Worm (Caenorhabditis elegans): ENCODE results near the gene F01D5.8.

The F01D5.8 gene

DNA sequence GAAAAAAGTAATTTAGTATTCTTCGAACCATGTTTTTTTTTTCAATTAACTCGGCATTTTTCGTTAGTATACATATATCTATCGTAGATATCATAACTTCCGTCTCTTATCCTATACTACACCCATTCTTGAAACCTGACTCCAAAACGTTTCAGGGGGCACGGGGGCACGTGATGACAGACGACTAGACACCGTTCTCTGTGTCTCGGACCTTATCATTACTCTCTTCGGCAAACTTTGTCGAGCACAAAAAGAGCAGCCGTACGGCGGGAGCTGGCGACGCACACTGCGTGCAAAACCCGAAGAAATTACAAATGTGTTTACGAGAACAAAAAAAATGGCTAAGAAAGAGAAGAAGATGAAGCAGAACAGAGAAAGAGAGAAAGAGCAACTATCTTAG lies 33.7 kb downstream of the F01D5.8 start (continued):
- TF ChIP-seq sox-4 (tag; optimal IDR thresholded peaks at IDR 0.05) = peak; percentile 62
- peak; percentile 14 for TF ChIP-seq dsc-1 (tag; optimal IDR thresholded peaks at IDR 0.05)
- TF ChIP-seq mef-2 (tag; optimal IDR thresholded peaks at IDR 0.05) = peak; percentile 70
- TF ChIP-seq ceh-63 (GFP tag; optimal IDR thresholded peaks at IDR 0.05) = no peak
- peak; percentile 51 for TF ChIP-seq efl-1 (optimal IDR thresholded peaks at IDR 0.05)
- TF ChIP-seq efl-1 (GFP tag; optimal IDR thresholded peaks at IDR 0.05 in 1 of 2) = peak; percentile 30 to 82
- TF ChIP-seq Y116A8C.19 (tag; optimal IDR thresholded peaks at IDR 0.05; ENCODE audit: borderline replicate concordance) = no peak
- no peak for TF ChIP-seq ztf-11 (tag; optimal IDR thresholded peaks at IDR 0.05)
- no peak for TF ChIP-seq mab-9 (GFP tag; IDR thresholded peaks at IDR 0.05)
- peak; percentile 69 for TF ChIP-seq rnt-1 (tag; optimal IDR thresholded peaks at IDR 0.05)
- no peak for TF ChIP-seq alr-1 (tag; optimal IDR thresholded peaks at IDR 0.05; ENCODE audit: borderline replicate concordance)
- TF ChIP-seq unc-86 (tag; optimal IDR thresholded peaks at IDR 0.05) = peak; percentile 85
- TF ChIP-seq unc-62 (GFP tag; optimal IDR thresholded peaks at IDR 0.05) = no peak
- no peak for TF ChIP-seq zip-4 (GFP tag; optimal IDR thresholded peaks at IDR 0.05)
- peak; percentile 54 for TF ChIP-seq fos-1 (tag; optimal IDR thresholded peaks at IDR 0.05)
- peak; percentile 68 for TF ChIP-seq unc-130 (tag; optimal IDR thresholded peaks at IDR 0.05)
- TF ChIP-seq lin-15B (tag; optimal IDR thresholded peaks at IDR 0.05) = peak; percentile 26
- peak; percentile 90 for TF ChIP-seq fkh-10 (GFP tag; optimal IDR thresholded peaks at IDR 0.05)
- TF ChIP-seq lin-39 (tag; optimal IDR thresholded peaks at IDR 0.05) = no peak
- no peak for TF ChIP-seq vab-15 (tag; optimal IDR thresholded peaks at IDR 0.05)
- no peak for TF ChIP-seq nhr-28 (tag; optimal IDR thresholded peaks at IDR 0.05)
- TF ChIP-seq snu-23 (GFP tag; optimal IDR thresholded peaks at IDR 0.05) = peak; percentile 70
- peak; percentile 34; the same call in 1 of the 2 replicates for TF ChIP-seq ceh-88 (GFP tag; IDR thresholded peaks at IDR 0.05)
- no peak for TF ChIP-seq pqm-1 (tag; optimal IDR thresholded peaks at IDR 0.05)
- no peak for TF ChIP-seq ceh-8 (GFP tag; optimal IDR thresholded peaks at IDR 0.05)
- TF ChIP-seq blmp-1 (tag; optimal IDR thresholded peaks at IDR 0.05) = no peak
- TF ChIP-seq lir-3 (tag; optimal IDR thresholded peaks at IDR 0.05; ENCODE audit: poor library complexity) = peak; percentile 6
- peak; percentile 90 for TF ChIP-seq fkh-8 (tag; optimal IDR thresholded peaks at IDR 0.05)
- peak; percentile 12 for TF ChIP-seq lin-13 (GFP tag; optimal IDR thresholded peaks at IDR 0.05)
- TF ChIP-seq pag-3 (tag; optimal IDR thresholded peaks at IDR 0.05; ENCODE audit: borderline replicate concordance, insufficient read depth) = peak; percentile 2
- TF ChIP-seq egl-27 (tag; optimal IDR thresholded peaks at IDR 0.05) = peak; percentile 37 to 61
- peak; percentile 85 for TF ChIP-seq nhr-47 (tag; optimal IDR thresholded peaks at IDR 0.05)
- peak; percentile 80 for TF ChIP-seq tbx-2 (tag; optimal IDR thresholded peaks at IDR 0.05)
- TF ChIP-seq aly-2 (tag; optimal IDR thresholded peaks at IDR 0.05) = no peak
- no peak for TF ChIP-seq sptf-1 (tag; optimal IDR thresholded peaks at IDR 0.05)
- no peak for TF ChIP-seq nhr-85 (tag)
- no peak for TF ChIP-seq unc-30 (tag; optimal IDR thresholded peaks at IDR 0.05)
- no peak for TF ChIP-seq tlp-1 (tag; optimal IDR thresholded peaks at IDR 0.05)
- TF ChIP-seq fkh-4 (tag; optimal IDR thresholded peaks at IDR 0.05; ENCODE audit: borderline replicate concordance) = no peak
- no peak for TF ChIP-seq hlh-4 (tag; optimal IDR thresholded peaks at IDR 0.05)
- no peak for TF ChIP-seq nhr-12 (tag; optimal IDR thresholded peaks at IDR 0.05)
- no peak for TF ChIP-seq nhr-76 (tag; optimal IDR thresholded peaks at IDR 0.05)

DNA sequence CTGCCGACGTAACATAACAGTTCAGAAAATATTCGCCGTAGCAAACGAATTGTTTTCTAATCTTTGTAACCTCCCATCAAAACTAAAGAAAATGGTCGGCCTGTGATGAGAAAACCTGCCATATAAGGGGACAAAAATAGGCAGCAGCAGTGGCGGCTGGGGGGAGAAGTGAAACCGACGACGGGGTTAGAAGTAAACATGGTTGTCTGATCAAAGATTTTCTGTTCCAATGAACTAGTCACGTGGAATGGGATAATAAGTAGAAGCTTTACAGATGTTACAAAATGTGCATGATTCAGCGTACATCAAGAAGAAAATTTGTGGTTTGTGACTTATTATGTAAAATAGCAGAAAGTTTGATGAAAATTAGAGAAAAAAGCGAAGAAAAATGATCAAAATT lies 34.7 kb downstream of the F01D5.8 start:
- no peak for TF ChIP-seq nhr-28 (tag; optimal IDR thresholded peaks at IDR 0.05)
- TF ChIP-seq fkh-8 (tag; optimal IDR thresholded peaks at IDR 0.05) = peak; percentile 50
- no peak for TF ChIP-seq isw-1 (GFP tag; IDR thresholded peaks at IDR 0.05)
- TF ChIP-seq fos-1 (tag; optimal IDR thresholded peaks at IDR 0.05) = no peak
- TF ChIP-seq dsc-1 (tag; optimal IDR thresholded peaks at IDR 0.05) = peak; percentile 27
- no peak for TF ChIP-seq pax-3 (tag; optimal IDR thresholded peaks at IDR 0.05)
- TF ChIP-seq vab-15 (tag; optimal IDR thresholded peaks at IDR 0.05) = no peak
- TF ChIP-seq nhr-71 (tag; optimal IDR thresholded peaks at IDR 0.05) = peak; percentile 47
- TF ChIP-seq fkh-4 (tag; optimal IDR thresholded peaks at IDR 0.05; ENCODE audit: borderline replicate concordance) = no peak
- TF ChIP-seq lin-14 (GFP tag; optimal IDR thresholded peaks at IDR 0.05) = peak; percentile 47
- no peak for TF ChIP-seq skn-1 (tag; optimal IDR thresholded peaks at IDR 0.05)
- no peak for TF ChIP-seq ces-1 (GFP tag; optimal IDR thresholded peaks at IDR 0.05)
- TF ChIP-seq tbx-2 (tag; optimal IDR thresholded peaks at IDR 0.05) = no peak
- TF ChIP-seq nhr-20 (tag; optimal IDR thresholded peaks at IDR 0.05) = peak; percentile 41
- peak; percentile 26 for TF ChIP-seq snu-23 (GFP tag; optimal IDR thresholded peaks at IDR 0.05)
- TF ChIP-seq sptf-1 (tag; optimal IDR thresholded peaks at IDR 0.05) = no peak
- TF ChIP-seq blmp-1 (tag; optimal IDR thresholded peaks at IDR 0.05) = peak; percentile 51
- TF ChIP-seq nhr-11 (tag; optimal IDR thresholded peaks at IDR 0.05) = no peak
- peak; percentile 29 for TF ChIP-seq nhr-47 (tag; optimal IDR thresholded peaks at IDR 0.05)
- TF ChIP-seq aha-1 (tag; optimal IDR thresholded peaks at IDR 0.05) = no peak
- TF ChIP-seq lin-35 (GFP tag; optimal IDR thresholded peaks at IDR 0.05) = peak in 1 of 2 experiments; percentile 14
- TF ChIP-seq nhr-85 (tag) = peak; percentile 74
